Worm (Caenorhabditis elegans): ENCODE data around the gene C31B8.7.

- TF ChIP-seq set-16 (GFP tag; IDR thresholded peaks at IDR 0.05) (no peak), ama-1 (optimal IDR thresholded peaks at IDR 0.05) (no peak), dmd-8 (GFP tag; IDR thresholded peaks at IDR 0.05) (no peak), T26A8.4 (GFP tag; IDR thresholded peaks at IDR 0.05) (no peak), gei-8 (GFP tag; optimal IDR thresholded peaks at IDR 0.05) (no peak), nhr-77 (tag; optimal IDR thresholded peaks at IDR 0.05) (no peak)
These were observed 27.7 kb downstream of the C31B8.7 start, which contains the start of gene folt-2 for ce11 chrV:2875422-2875821.
